Fruit fly (Drosophila melanogaster): ENCODE data around the gene CG10657.
A peak's percentile ranks its signal among the peaks of the same experiment; 100 is the strongest.

Gene CG10657

dm6 chr3L:12503865-12504650 is 7.0 kb upstream of the CG10657 start, which contains the start of the genes CG10646 and vih (continued):
- TF ChIP-seq BtbVII (GFP tag; optimal IDR thresholded peaks at IDR 0.05) (peak; percentile 38), sug (tag; optimal IDR thresholded peaks at IDR 0.05) (peak; percentile 45), Hey (tag; optimal IDR thresholded peaks at IDR 0.05) (no peak), al (GFP tag; IDR thresholded peaks at IDR 0.05) (0 out of 2 replicates have a peak, but pooled peaks have one; percentile 29), Nf-YB (GFP tag; optimal IDR thresholded peaks at IDR 0.05) (peak; percentile 15), vfl (GFP tag; optimal IDR thresholded peaks at IDR 0.05) (no peak), Mes4 (GFP tag; optimal IDR thresholded peaks at IDR 0.05) (no peak), D (optimal IDR thresholded peaks at IDR 0.05) (no peak), D (GFP tag; optimal IDR thresholded peaks at IDR 0.05) (peak; percentile 37), grn (GFP tag; optimal IDR thresholded peaks at IDR 0.05) (no peak), CG10274 (GFP tag; optimal IDR thresholded peaks at IDR 0.05) (no peak), CG10366 (GFP tag; IDR thresholded peaks at IDR 0.05) (no peak), Poxn (GFP tag; IDR thresholded peaks at IDR 0.05) (no peak), dpn (GFP tag; optimal IDR thresholded peaks at IDR 0.05) (peak; percentile 31 to 43), CG11696 (GFP tag; IDR thresholded peaks at IDR 0.05) (no peak), Abd-B (GFP tag; optimal IDR thresholded peaks at IDR 0.05) (no peak), fd64A (GFP tag; optimal IDR thresholded peaks at IDR 0.05) (no peak), CG31365 (tag; optimal IDR thresholded peaks at IDR 0.05) (no peak), HLH4C (GFP tag; IDR thresholded peaks at IDR 0.05; ENCODE audit: partially characterized antibody) (no peak; the same call in 2 of the 3 replicates), wor (GFP tag; IDR thresholded peaks at IDR 0.05) (no peak), CG9817 (tag; optimal IDR thresholded peaks at IDR 0.05) (no peak), Adf1 (GFP tag; IDR thresholded peaks at IDR 0.05) (no peak), gfzf (GFP tag; optimal IDR thresholded peaks at IDR 0.05) (peak; percentile 71), sc (optimal IDR thresholded peaks at IDR 0.05) (no peak), sc (GFP tag; optimal IDR thresholded peaks at IDR 0.05) (no peak), knrl (GFP tag; IDR thresholded peaks at IDR 0.05; ENCODE audit: partially characterized antibody) (0 out of 3 replicates have a peak, but pooled peaks have one; percentile 23), hbn (GFP tag; IDR thresholded peaks at IDR 0.05; ENCODE audit: partially characterized antibody) (no peak; the same call in 1 of the 2 replicates), CG6254 (GFP tag; optimal IDR thresholded peaks at IDR 0.05) (no peak), CG16779 (GFP tag; IDR thresholded peaks at IDR 0.05) (no peak), sna (GFP tag; IDR thresholded peaks at IDR 0.05; ENCODE audit: partially characterized antibody) (no peak), ab (GFP tag; optimal IDR thresholded peaks at IDR 0.05) (no peak), gro (GFP tag; optimal IDR thresholded peaks at IDR 0.05) (no peak), CG18262 (tag; optimal IDR thresholded peaks at IDR 0.05) (peak; percentile 60), toy (GFP tag; IDR thresholded peaks at IDR 0.05) (no peak), Sox100B (GFP tag; optimal IDR thresholded peaks at IDR 0.05) (peak; percentile 68), CG4820 (GFP tag; optimal IDR thresholded peaks at IDR 0.05) (peak; percentile 42), sr (GFP tag; IDR thresholded peaks at IDR 0.05) (no peak), zfh2 (GFP tag; optimal IDR thresholded peaks at IDR 0.05) (peak; percentile 22), CG31224 (GFP tag; IDR thresholded peaks at IDR 0.05) (no peak), grau (tag; optimal IDR thresholded peaks at IDR 0.05) (peak; percentile 59), jigr1 (GFP tag; IDR thresholded peaks at IDR 0.05) (no peak), sob (GFP tag; IDR thresholded peaks at IDR 0.05) (peak; percentile 7; the same call in 1 of the 2 replicates), CG5245 (GFP tag; optimal IDR thresholded peaks at IDR 0.05) (no peak)

Data from whole organism, embryonic.